Worm (Caenorhabditis elegans) whole organism, L4 larva: ENCODE data around the gene tars-1.
A peak's percentile ranks its signal among the peaks of the same experiment; 100 is the strongest.

Source experiments
- Y105C5A.15 ChIP-seq: fragments of 200-800 bp; sonication (Bioruptor generic); IDR thresholded peaks from 2 replicates; pipeline ENCODE4 v1.3.6; 2022; ENCODE audit warnings: missing genetic modification characterization, missing compliant biosample characterization
- aha-1 ChIP-seq: fragments of 150-350 bp; peaks from one replicate; lab custom pipeline; 2014; ENCODE audit warnings: missing biosample characterization, missing genetic modification characterization
- dmd-6 ChIP-seq: fragments of 200-800 bp; sonication (Bioruptor generic); IDR thresholded peaks from 2 replicates; pipeline ENCODE4 v1.3.6; 2022; ENCODE audit warnings: missing genetic modification reagents, missing genetic modification characterization, missing compliant biosample characterization
- dpl-1 ChIP-seq: fragments of 150-350 bp; optimal IDR thresholded peaks from 2 replicates; lab custom pipeline; 2014; ENCODE audit warnings: missing biosample characterization, missing genetic modification reagents, missing genetic modification characterization
- gei-8 ChIP-seq: fragments of 200-800 bp; sonication (Bioruptor generic); optimal IDR thresholded peaks from 2 replicates; lab custom pipeline; 2018; ENCODE audit warnings: mild to moderate bottlenecking, missing genetic modification characterization, missing compliant biosample characterization
- jun-1 ChIP-seq: fragments of 150-350 bp; optimal IDR thresholded peaks from 2 replicates; lab custom pipeline; 2014; ENCODE audit warnings: missing biosample characterization, missing genetic modification reagents, missing genetic modification characterization
- lin-29 ChIP-seq: fragments of 200-800 bp; sonication (Bioruptor generic); IDR thresholded peaks from 2 replicates; pipeline ENCODE4 v1.3.6; 2022; ENCODE audit warnings: missing genetic modification reagents, missing genetic modification characterization, missing compliant biosample characterization
- mdl-1 ChIP-seq, 2 experiments: fragments of 150-350 bp in 1 of 2; sonication (generic microtip) in 1 of 2; optimal IDR thresholded peaks; 2 replicates each; lab custom pipeline; 2014 to 2017; ENCODE audit warnings: missing biosample characterization in 2 of 2, missing genetic modification characterization in 2 of 2
- nhr-42 ChIP-seq: fragments of 200-800 bp; sonication (Bioruptor generic); IDR thresholded peaks from 2 replicates; pipeline ENCODE4 v1.3.6; 2022; ENCODE audit warnings: missing genetic modification characterization, missing compliant biosample characterization
- unc-39 ChIP-seq: sonication (generic microtip); optimal IDR thresholded peaks from 2 replicates; lab custom pipeline; 2017; ENCODE audit warnings: missing biosample characterization, missing genetic modification characterization
- unc-62 ChIP-seq, 3 experiments: fragments of 150-350 bp in 1 of 3; sonication (generic microtip); optimal IDR thresholded peaks in 2 of 3; peaks in 1 of 3; 1 replicate in 1 of 3; 2 replicates in 2 of 3; lab custom pipeline; 2014 to 2017; ENCODE audit warnings: missing biosample characterization in 3 of 3, missing genetic modification characterization in 3 of 3, missing genetic modification reagents in 3 of 3, missing genotype in 1 of 3

- TF ChIP-seq dpl-1 (GFP tag; lab: Kevin White, UChicago) = no peak
- no peak for TF ChIP-seq lin-29
- no peak for TF ChIP-seq gei-8 (GFP tag; lab: Kevin White, UChicago)
- TF ChIP-seq unc-62 (GFP tag; optimal IDR thresholded peaks at IDR 0.05 in 1 of 2; lab: Kevin White, UChicago) = no peak
- TF ChIP-seq unc-62 (tag; optimal IDR thresholded peaks at IDR 0.05; lab: Kevin White, UChicago) = no peak
- TF ChIP-seq nhr-42 (GFP tag; lab: Robert Waterston, UW) = no peak
- TF ChIP-seq dmd-6 (GFP tag; lab: Robert Waterston, UW) = no peak
- peak; percentile 21 for TF ChIP-seq aha-1
- no peak for TF ChIP-seq Y105C5A.15 (GFP tag; lab: Robert Waterston, UW)
- TF ChIP-seq mdl-1 (tag; optimal IDR thresholded peaks at IDR 0.05; lab: Kevin White, UChicago) = no peak
- no peak for TF ChIP-seq jun-1
- TF ChIP-seq unc-39 (tag; lab: Kevin White, UChicago) = no peak
Observed at ce11 chrII:11720102-11720501, 24.6 kb upstream of the tars-1 start, which contains the start of gene F13D12.3.
